Worm (Caenorhabditis elegans) whole organism, young adult: ENCODE measurements around the gene F41E6.1.

Source experiments
- B0035.1 ChIP-seq: sonication (generic microtip); optimal IDR thresholded peaks from 2 replicates; lab custom pipeline; 2016; ENCODE audit warnings: missing genetic modification characterization, mild to moderate bottlenecking, missing compliant biosample characterization, missing genotype, missing genetic modification reagents
- C06A6.2 ChIP-seq: fragments of 200-800 bp; sonication (Bioruptor generic); conservative IDR thresholded peaks from 2 replicates; pipeline ENCODE4 v1.3.6; 2022; ENCODE audit warnings: missing genetic modification characterization, missing compliant biosample characterization
- F10E7.11 ChIP-seq: sonication (generic microtip); optimal IDR thresholded peaks from 2 replicates; lab custom pipeline; 2017; ENCODE audit warnings: mild to moderate bottlenecking, missing genetic modification characterization, moderate library complexity, missing compliant biosample characterization
- F23B12.7 ChIP-seq: sonication (generic microtip); optimal IDR thresholded peaks from 2 replicates; lab custom pipeline; 2017; ENCODE audit warnings: missing genetic modification characterization, mild to moderate bottlenecking, missing compliant biosample characterization, antibody characterized with exemption, moderate library complexity; ENCODE audit not compliant: insufficient read depth
- F39B2.1 ChIP-seq: fragments of 200-800 bp; sonication (Bioruptor generic); IDR thresholded peaks from 2 replicates; pipeline ENCODE4 v1.3.6; 2022; ENCODE audit warnings: missing genetic modification reagents, missing genetic modification characterization, missing compliant biosample characterization
- K12H6.12 ChIP-seq: fragments of 200-800 bp; sonication (Bioruptor generic); optimal IDR thresholded peaks from 2 replicates; lab custom pipeline; 2018; ENCODE audit warnings: mild to moderate bottlenecking, missing genetic modification characterization, missing compliant biosample characterization
- T26A5.8 ChIP-seq: sonication (generic microtip); optimal IDR thresholded peaks from 2 replicates; lab custom pipeline; 2016; ENCODE audit warnings: missing genetic modification characterization, missing compliant biosample characterization
- Y67H2A.10 ChIP-seq: fragments of 200-800 bp; sonication (Bioruptor generic); conservative IDR thresholded peaks from 2 replicates; pipeline ENCODE4 v1.3.6; 2022; ENCODE audit warnings: missing genetic modification reagents, missing genetic modification characterization, missing compliant biosample characterization
- aptf-2 ChIP-seq: fragments of 200-800 bp; sonication (Bioruptor generic); conservative IDR thresholded peaks from 2 replicates; pipeline ENCODE4 v1.3.6; 2022; ENCODE audit warnings: missing genetic modification reagents, missing genetic modification characterization, missing compliant biosample characterization
- attf-3 ChIP-seq: fragments of 200-800 bp; sonication (Bioruptor generic); conservative IDR thresholded peaks from 2 replicates; pipeline ENCODE4 v1.3.6; 2022; ENCODE audit warnings: missing genetic modification reagents, missing genetic modification characterization, missing compliant biosample characterization
- cebp-1 ChIP-seq, 2 experiments: fragments of 200-800 bp in 1 of 2; sonication (Bioruptor generic) in 1 of 2; sonication (generic microtip) in 1 of 2; IDR thresholded peaks in 1 of 2; optimal IDR thresholded peaks in 1 of 2; 2 replicates each; pipeline versions ENCODE4 v1.3.6 to Lab custom; 2017 to 2022; ENCODE audit warnings: missing compliant biosample characterization in 2 of 2, missing genetic modification characterization in 2 of 2, mild to moderate bottlenecking in 1 of 2, missing genetic modification reagents in 1 of 2, moderate library complexity in 1 of 2
- chd-7 ChIP-seq: sonication (generic microtip); optimal IDR thresholded peaks from 2 replicates; lab custom pipeline; 2016; ENCODE audit warnings: mild to moderate bottlenecking, missing genetic modification characterization, moderate library complexity, missing compliant biosample characterization
- dox-1 ChIP-seq: fragments of 200-800 bp; sonication (Bioruptor generic); IDR thresholded peaks from 2 replicates; pipeline ENCODE4 v1.3.6; 2022; ENCODE audit warnings: missing genetic modification reagents, missing genetic modification characterization, missing compliant biosample characterization
- efl-1 ChIP-seq: fragments of 150-350 bp; optimal IDR thresholded peaks from 2 replicates; lab custom pipeline; 2014; ENCODE audit warnings: missing biosample characterization, missing genetic modification reagents, missing genetic modification characterization
- egl-44 ChIP-seq: fragments of 200-800 bp; sonication (Bioruptor generic); IDR thresholded peaks from 2 replicates; pipeline ENCODE4 v1.3.6; 2022; ENCODE audit warnings: missing genetic modification reagents, missing genetic modification characterization, missing compliant biosample characterization
- egrh-3 ChIP-seq: fragments of 200-800 bp; sonication (Bioruptor generic); IDR thresholded peaks from 2 replicates; pipeline ENCODE4 v1.3.6; 2022; ENCODE audit warnings: missing genetic modification reagents, missing genetic modification characterization, missing compliant biosample characterization
- hlh-12 ChIP-seq: sonication (generic microtip); optimal IDR thresholded peaks from 2 replicates; lab custom pipeline; 2016; ENCODE audit warnings: missing genetic modification characterization, missing compliant biosample characterization
- hmg-1.2 ChIP-seq: fragments of 200-800 bp; sonication (Bioruptor generic); IDR thresholded peaks from 2 replicates; pipeline ENCODE4 v1.3.6; 2022; ENCODE audit warnings: missing genetic modification reagents, missing genetic modification characterization, missing compliant biosample characterization
- hmg-20 ChIP-seq: fragments of 200-800 bp; sonication (Bioruptor generic); IDR thresholded peaks from 2 replicates; pipeline ENCODE4 v1.3.6; 2022; ENCODE audit warnings: missing genetic modification reagents, missing genetic modification characterization, missing compliant biosample characterization
- let-526 ChIP-seq: fragments of 200-800 bp; sonication (Bioruptor generic); IDR thresholded peaks from 2 replicates; pipeline ENCODE4 v1.3.6; 2022; ENCODE audit warnings: missing genetic modification reagents, missing genetic modification characterization, missing compliant biosample characterization
- lin-54 ChIP-seq: fragments of 200-800 bp; sonication (Bioruptor generic); optimal IDR thresholded peaks from 2 replicates; lab custom pipeline; 2018; ENCODE audit warnings: mild to moderate bottlenecking, missing genetic modification characterization, missing compliant biosample characterization
- lsl-1 ChIP-seq: fragments of 200-800 bp; sonication (Bioruptor generic); optimal IDR thresholded peaks from 2 replicates; lab custom pipeline; 2018; ENCODE audit warnings: mild to moderate bottlenecking, missing genetic modification characterization, moderate library complexity, missing compliant biosample characterization
- madf-3 ChIP-seq: fragments of 200-800 bp; sonication (Bioruptor generic); IDR thresholded peaks from 2 replicates; pipeline ENCODE4 v1.3.6; 2022; ENCODE audit warnings: missing genetic modification reagents, missing genetic modification characterization, missing compliant biosample characterization
- mcd-1 ChIP-seq: fragments of 200-800 bp; sonication (Bioruptor generic); IDR thresholded peaks from 2 replicates; pipeline ENCODE4 v1.3.6; 2022; ENCODE audit warnings: missing genetic modification reagents, missing genetic modification characterization, missing compliant biosample characterization
- mes-4 ChIP-seq: sonication (generic microtip); optimal IDR thresholded peaks from 2 replicates; lab custom pipeline; 2016; ENCODE audit warnings: missing genotype, missing genetic modification characterization, missing compliant biosample characterization
- nfya-1 ChIP-seq: sonication (generic microtip); optimal IDR thresholded peaks from 2 replicates; lab custom pipeline; 2017; ENCODE audit warnings: antibody characterized with exemption, missing compliant biosample characterization, missing genetic modification characterization, borderline replicate concordance; ENCODE audit not compliant: insufficient read depth
- nhr-27 ChIP-seq: fragments of 200-800 bp; sonication (Bioruptor generic); optimal IDR thresholded peaks from 2 replicates; lab custom pipeline; 2018; ENCODE audit warnings: mild to moderate bottlenecking, missing genetic modification characterization, moderate library complexity, missing compliant biosample characterization
- rec-8 ChIP-seq, 2 experiments: sonication (generic microtip); optimal IDR thresholded peaks; 2 replicates each; lab custom pipeline; 2016; ENCODE audit warnings: mild to moderate bottlenecking in 2 of 2, missing genetic modification characterization in 2 of 2, missing genetic modification reagents in 2 of 2, missing genotype in 2 of 2, missing biosample characterization in 1 of 2, missing compliant biosample characterization in 1 of 2, moderate library complexity in 1 of 2
- rpc-1 ChIP-seq, 2 experiments: fragments of 150-350 bp in 1 of 2; sonication (generic microtip) in 1 of 2; optimal IDR thresholded peaks; 2 replicates each; lab custom pipeline; 2014 to 2018; ENCODE audit warnings: missing biosample characterization in 1 of 2, missing genetic modification characterization in 1 of 2, missing genetic modification reagents in 1 of 2, missing genotype in 1 of 2
- somi-1 ChIP-seq: fragments of 200-800 bp; sonication (Bioruptor generic); optimal IDR thresholded peaks from 2 replicates; lab custom pipeline; 2018; ENCODE audit warnings: mild to moderate bottlenecking, missing genetic modification characterization, missing compliant biosample characterization
- tbx-9 ChIP-seq: sonication (generic microtip); optimal IDR thresholded peaks from 2 replicates; lab custom pipeline; 2016; ENCODE audit warnings: borderline replicate concordance, missing genetic modification characterization, inconsistent platforms, missing compliant biosample characterization
- tlf-1 ChIP-seq: fragments of 200-800 bp; sonication (Bioruptor generic); optimal IDR thresholded peaks from 2 replicates; lab custom pipeline; 2018; ENCODE audit warnings: mild to moderate bottlenecking, missing genetic modification characterization, missing compliant biosample characterization
- xnd-1 ChIP-seq: sonication (generic microtip); optimal IDR thresholded peaks from 2 replicates; lab custom pipeline; 2016; ENCODE audit warnings: missing genotype, missing genetic modification reagents, missing genetic modification characterization, missing compliant biosample characterization
- zfh-2 ChIP-seq: fragments of 200-800 bp; sonication (Bioruptor generic); conservative IDR thresholded peaks from 2 replicates; pipeline ENCODE4 v1.3.6; 2022; ENCODE audit warnings: missing genetic modification reagents, missing genetic modification characterization, missing compliant biosample characterization
- ztf-26 ChIP-seq: sonication (generic microtip); optimal IDR thresholded peaks from 2 replicates; lab custom pipeline; 2017; ENCODE audit warnings: missing genetic modification characterization, missing compliant biosample characterization

F41E6.1 gene

DNA sequence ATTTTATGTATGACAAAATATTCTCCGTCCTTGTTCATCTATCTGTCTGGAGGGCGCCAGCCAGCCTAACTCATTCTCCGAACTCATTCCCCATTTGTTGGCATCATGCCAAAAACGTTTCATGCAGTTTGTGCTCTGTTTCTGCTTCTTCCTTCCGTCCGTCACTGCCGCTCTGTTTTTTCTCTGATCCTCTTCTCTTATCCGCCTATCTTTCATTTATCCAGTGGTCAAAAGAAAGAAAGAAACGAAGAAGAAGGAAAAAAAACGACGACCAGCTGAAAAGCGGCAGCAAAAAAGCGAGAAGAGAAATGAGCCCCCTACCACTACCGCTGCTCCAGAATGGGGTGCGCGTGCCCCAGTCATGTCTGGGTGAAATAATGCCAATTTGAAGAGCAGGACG, 40.6 kb downstream of the F41E6.1 start:
- no peak for TF ChIP-seq cebp-1 (GFP tag; IDR thresholded peaks at IDR 0.05; lab: Robert Waterston, UW)
- TF ChIP-seq cebp-1 (tag; optimal IDR thresholded peaks at IDR 0.05; lab: Kevin White, UChicago), result peak; percentile 17
- no peak for TF ChIP-seq xnd-1
- TF ChIP-seq F39B2.1 (GFP tag; lab: Robert Waterston, UW), result no peak
- no peak for TF ChIP-seq aptf-2
- TF ChIP-seq rec-8 (tag; optimal IDR thresholded peaks at IDR 0.05; lab: Kevin White, UChicago), result no peak
- TF ChIP-seq egl-44 (GFP tag; lab: Robert Waterston, UW), result no peak
- TF ChIP-seq madf-3 (GFP tag; lab: Robert Waterston, UW), result no peak
- no peak for TF ChIP-seq T26A5.8 (tag; lab: Kevin White, UChicago)
- peak; percentile 9 for TF ChIP-seq K12H6.12 (tag; lab: Kevin White, UChicago)
- 0 out of 2 replicates have a peak, but pooled peaks have one; percentile 12 for TF ChIP-seq mcd-1
- no peak for TF ChIP-seq tbx-9
- no peak for TF ChIP-seq hmg-20 (GFP tag; lab: Robert Waterston, UW)
- TF ChIP-seq dox-1 (GFP tag; lab: Robert Waterston, UW), result no peak
- TF ChIP-seq F10E7.11 (tag; lab: Kevin White, UChicago), result no peak
- TF ChIP-seq rpc-1 (optimal IDR thresholded peaks at IDR 0.05; lab: Kevin White, UChicago), result no peak
- TF ChIP-seq rpc-1 (tag; optimal IDR thresholded peaks at IDR 0.05; lab: Kevin White, UChicago), result no peak
- TF ChIP-seq attf-3 (GFP tag; lab: Robert Waterston, UW), result no peak
- peak; percentile 85 for TF ChIP-seq zfh-2 (GFP tag; lab: Robert Waterston, UW)
- TF ChIP-seq ztf-26 (tag; lab: Kevin White, UChicago), result no peak

ce11 chrV:8665765-8666164, 43.4 kb downstream of the F41E6.1 start, which contains the start of gene ZC190.4:
Gene ZC190.4, plus strand, starts transcription at chrV:8666065.
- no peak for TF ChIP-seq lsl-1 (GFP tag; lab: Kevin White, UChicago)

DNA sequence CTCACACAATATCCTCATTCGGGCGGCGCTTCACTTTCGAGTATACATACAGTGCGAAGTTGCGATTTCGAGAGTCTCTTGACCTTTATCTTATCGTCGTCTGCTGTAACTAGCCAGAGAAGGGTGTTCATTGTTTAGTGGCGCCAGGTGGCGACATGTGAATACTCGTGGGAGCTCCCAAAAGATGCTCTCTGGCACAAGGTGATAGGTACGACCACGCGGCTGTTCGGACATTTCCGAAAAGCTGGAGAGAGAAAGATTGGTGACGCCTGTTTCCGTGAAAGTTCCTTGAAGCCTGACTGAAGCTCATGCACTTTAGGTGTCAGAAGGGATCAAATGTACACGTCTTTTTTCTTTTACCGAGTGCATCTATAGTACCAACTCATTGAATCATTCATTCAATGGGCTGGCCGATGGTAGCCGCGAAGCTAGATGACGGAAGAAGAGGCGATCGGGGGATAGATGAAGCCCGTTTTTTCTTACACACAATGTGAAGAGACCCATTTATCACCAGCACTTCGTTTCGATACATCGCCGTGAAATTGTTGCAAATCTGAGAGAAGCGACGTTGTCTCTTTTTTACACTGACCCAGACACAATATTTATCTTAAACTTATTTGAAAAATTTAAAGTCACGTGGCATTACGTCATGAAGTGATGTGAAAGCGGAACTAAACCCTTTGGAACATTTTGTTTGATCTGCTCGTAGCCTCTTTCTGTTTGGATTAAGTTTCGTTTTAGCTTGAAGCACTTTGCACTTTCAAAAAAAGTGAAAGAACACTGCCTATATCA, 45.0 kb downstream of the F41E6.1 start:
- no peak for TF ChIP-seq somi-1 (GFP tag; lab: Kevin White, UChicago)
- no peak for TF ChIP-seq egrh-3 (GFP tag; lab: Robert Waterston, UW)
- no peak for TF ChIP-seq let-526
- TF ChIP-seq efl-1 (GFP tag; lab: Kevin White, UChicago), result no peak
- TF ChIP-seq mes-4 (tag; lab: Kevin White, UChicago), result no peak
- TF ChIP-seq nfya-1 (tag; lab: Kevin White, UChicago), result no peak
- no peak for TF ChIP-seq hlh-12
- TF ChIP-seq C06A6.2 (GFP tag; lab: Robert Waterston, UW), result no peak
- TF ChIP-seq tlf-1 (GFP tag; lab: Kevin White, UChicago), result no peak
- no peak for TF ChIP-seq Y67H2A.10 (GFP tag; lab: Robert Waterston, UW)
- no peak for TF ChIP-seq hmg-1.2
- TF ChIP-seq tbx-9, result no peak
- TF ChIP-seq lin-54 (GFP tag; lab: Kevin White, UChicago), result no peak
- TF ChIP-seq chd-7 (tag; lab: Kevin White, UChicago), result no peak
- no peak for TF ChIP-seq F23B12.7 (tag; lab: Kevin White, UChicago)
- no peak for TF ChIP-seq B0035.1 (tag; lab: Kevin White, UChicago)
- no peak for TF ChIP-seq nhr-27 (tag; lab: Kevin White, UChicago)
